Fruit fly (Drosophila melanogaster) whole organism, wandering third instar larva: ENCODE measurements around the gene Actn3.

Experiments used
- Abd-B ChIP-seq: fragments of >200 bp; optimal IDR thresholded peaks from 2 replicates; lab custom pipeline; 2017; ENCODE audit warnings: missing biosample characterization, missing genetic modification characterization
- CG9705 ChIP-seq: fragments of 200-800 bp; sonication (Bioruptor generic); optimal IDR thresholded peaks from 2 replicates; lab custom pipeline; 2018; ENCODE audit warnings: missing biosample characterization, mild to moderate bottlenecking, missing genetic modification characterization
- CrebA ChIP-seq: fragments of 200-800 bp; sonication (Bioruptor generic); optimal IDR thresholded peaks from 2 replicates; lab custom pipeline; 2016; ENCODE audit warnings: missing biosample characterization, mild to moderate bottlenecking, missing genetic modification characterization, borderline replicate concordance
- Dfd ChIP-seq: fragments of >200 bp; optimal IDR thresholded peaks from 2 replicates; lab custom pipeline; 2017; ENCODE audit warnings: missing biosample characterization, missing genetic modification characterization
- Dif ChIP-seq: fragments of 200-275, 200-300 bp; sonication (Bioruptor generic); optimal IDR thresholded peaks from 2 replicates; lab custom pipeline; 2018; ENCODE audit warnings: missing biosample characterization, missing genetic modification characterization; ENCODE audit not compliant: partially characterized antibody
- HLH106 ChIP-seq: fragments of 200-800 bp; optimal IDR thresholded peaks from 3 replicates; lab custom pipeline; 2019; ENCODE audit warnings: missing biosample characterization, mild to moderate bottlenecking, missing genetic modification characterization, moderate library complexity
- Hr78 ChIP-seq: fragments of >200 bp; optimal IDR thresholded peaks from 2 replicates; lab custom pipeline; 2017; ENCODE audit warnings: missing biosample characterization, missing genetic modification characterization
- Hr83 ChIP-seq: fragments of 200-300 bp; sonication (Bioruptor generic); optimal IDR thresholded peaks from 2 replicates; lab custom pipeline; 2016; ENCODE audit warnings: missing biosample characterization, mild to moderate bottlenecking, missing genetic modification characterization, moderate library complexity; ENCODE audit not compliant: poor library complexity, severe bottlenecking
- Jra ChIP-seq: sonication (Bioruptor generic); optimal IDR thresholded peaks from 2 replicates; lab custom pipeline; 2016; ENCODE audit warnings: missing biosample characterization, missing genetic modification characterization
- Mio ChIP-seq: sonication (Bioruptor generic); optimal IDR thresholded peaks from 2 replicates; lab custom pipeline; 2016; ENCODE audit warnings: missing biosample characterization, missing genetic modification characterization
- N ChIP-seq: fragments of >200 bp; optimal IDR thresholded peaks from 2 replicates; lab custom pipeline; 2018; ENCODE audit warnings: missing biosample characterization, missing external identifiers, missing genetic modification characterization
- Rel ChIP-seq, 2 experiments: fragments of 200-800 bp; sonication (Bioruptor generic) in 1 of 2; optimal IDR thresholded peaks; 2 replicates in 1 of 2; 3 replicates in 1 of 2; lab custom pipeline; 2016 to 2019; ENCODE audit warnings: mild to moderate bottlenecking in 2 of 2, missing biosample characterization in 2 of 2, missing genetic modification characterization in 2 of 2, moderate library complexity in 1 of 2
- Sp1 ChIP-seq: fragments of 200-800 bp; sonication (Bioruptor generic); optimal IDR thresholded peaks from 3 replicates; lab custom pipeline; 2019; ENCODE audit warnings: missing biosample characterization, mild to moderate bottlenecking, missing genetic modification characterization, moderate library complexity
- br ChIP-seq: fragments of 200-800 bp; sonication (Bioruptor generic); optimal IDR thresholded peaks from 2 replicates; lab custom pipeline; 2016; ENCODE audit warnings: missing biosample characterization, missing genetic modification characterization
- brk ChIP-seq: fragments of 200-800 bp; sonication (Bioruptor generic); optimal IDR thresholded peaks from 2 replicates; lab custom pipeline; 2016; ENCODE audit warnings: missing biosample characterization, mild to moderate bottlenecking, missing genetic modification characterization
- dl ChIP-seq, 2 experiments: fragments of 175-275, 200-275 bp in 1 of 2; fragments of 200-275 bp in 1 of 2; sonication (Bioruptor generic); optimal IDR thresholded peaks; lab custom pipeline; 2018; ENCODE audit warnings: mild to moderate bottlenecking in 2 of 2, missing biosample characterization in 2 of 2, missing genetic modification characterization in 2 of 2, moderate library complexity in 2 of 2; ENCODE audit not compliant: partially characterized antibody in 2 of 2, insufficient read depth in 1 of 2
- dmrt93B ChIP-seq: fragments of 200-800 bp; sonication (Bioruptor generic); optimal IDR thresholded peaks from 2 replicates; lab custom pipeline; 2018; ENCODE audit warnings: missing biosample characterization, mild to moderate bottlenecking, missing genetic modification characterization
- ey ChIP-seq: fragments of 200-800 bp; sonication (Bioruptor generic); optimal IDR thresholded peaks from 2 replicates; lab custom pipeline; 2016; ENCODE audit warnings: missing biosample characterization, missing genetic modification characterization
- foxo ChIP-seq, 2 experiments: fragments of 200-800 bp; sonication (Bioruptor generic); optimal IDR thresholded peaks; 2 replicates in 1 of 2; 3 replicates in 1 of 2; lab custom pipeline; 2016 to 2017; ENCODE audit warnings: missing biosample characterization in 2 of 2, missing genetic modification characterization in 2 of 2
- fru ChIP-seq: fragments of 200-800 bp; sonication (Bioruptor generic); optimal IDR thresholded peaks from 3 replicates; lab custom pipeline; 2016; ENCODE audit warnings: missing biosample characterization, mild to moderate bottlenecking, missing genetic modification characterization
- h ChIP-seq: fragments of 200-800 bp; sonication (Bioruptor generic); optimal IDR thresholded peaks from 3 replicates; lab custom pipeline; 2016; ENCODE audit warnings: missing biosample characterization, mild to moderate bottlenecking, missing genetic modification characterization
- jim ChIP-seq: fragments of 175-275, 200-325 bp; sonication (Bioruptor generic); optimal IDR thresholded peaks from 2 replicates; lab custom pipeline; 2016; ENCODE audit warnings: missing biosample characterization, mild to moderate bottlenecking, missing genetic modification characterization
- pan ChIP-seq: fragments of >200 bp; optimal IDR thresholded peaks from 2 replicates; lab custom pipeline; 2017
- psq ChIP-seq: fragments of 200-800 bp; sonication (Bioruptor generic); optimal IDR thresholded peaks from 3 replicates; lab custom pipeline; 2017; ENCODE audit warnings: missing biosample characterization, mild to moderate bottlenecking, missing genetic modification characterization, moderate library complexity
- rgr ChIP-seq: fragments of 200-800 bp; sonication (Bioruptor generic); optimal IDR thresholded peaks from 3 replicates; lab custom pipeline; 2016; ENCODE audit warnings: missing biosample characterization, mild to moderate bottlenecking, missing genetic modification characterization
- sv ChIP-seq: fragments of 200-800 bp; sonication (Bioruptor generic); optimal IDR thresholded peaks from 3 replicates; lab custom pipeline; 2016; ENCODE audit warnings: missing biosample characterization, missing genetic modification characterization
- usp ChIP-seq: fragments of >200 bp; optimal IDR thresholded peaks from 2 replicates; lab custom pipeline; 2017; ENCODE audit warnings: missing biosample characterization, missing genetic modification characterization

Gene Actn3

DNA sequence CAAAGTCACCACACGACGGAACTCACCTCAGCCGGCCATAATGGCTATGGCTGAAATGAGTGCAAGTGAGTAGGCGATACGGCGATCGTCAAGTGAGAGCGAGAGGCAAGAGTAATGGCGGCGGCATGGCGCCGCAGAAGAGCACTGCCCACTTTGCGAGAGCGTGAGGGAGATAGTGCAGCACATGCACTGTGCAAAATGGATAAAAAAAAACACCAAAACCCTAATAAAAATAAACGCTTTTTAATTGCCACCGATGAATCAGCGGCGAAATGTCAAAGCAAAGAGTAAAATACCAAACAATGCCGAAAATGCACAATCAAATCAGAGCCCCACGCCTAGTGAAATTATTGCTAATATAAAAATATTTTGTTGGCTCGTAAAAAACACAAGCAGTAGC is 28.9 kb downstream of the Actn3 start:
- peak; percentile 37 for TF ChIP-seq jim
- peak; percentile 7 for TF ChIP-seq Dif (GFP tag; lab: Kevin White, UChicago)
- no peak for TF ChIP-seq Hr78

DNA sequence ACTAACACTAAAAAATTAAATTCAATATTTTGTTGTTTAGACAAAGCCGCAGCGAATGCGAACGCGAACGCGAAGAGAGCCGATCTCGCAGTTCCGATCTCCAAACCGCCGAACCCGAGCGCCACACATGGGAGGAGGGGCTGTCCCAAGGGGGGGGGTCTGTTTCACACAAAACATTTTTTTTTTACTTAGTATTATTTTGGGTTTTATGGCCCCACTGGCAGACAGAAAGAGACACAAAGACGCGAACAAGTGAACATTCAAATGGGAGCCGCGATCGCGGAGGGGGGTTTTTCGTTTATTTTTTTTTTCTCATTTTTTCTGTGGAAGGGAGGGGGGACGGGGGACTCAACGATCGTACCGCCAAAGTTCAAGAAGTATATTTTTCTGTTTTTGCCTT is 33.3 kb downstream of the Actn3 start:
- TF ChIP-seq Dif (GFP tag; lab: Kevin White, UChicago) = no peak
- no peak for TF ChIP-seq Rel (GFP tag; optimal IDR thresholded peaks at IDR 0.05; lab: Kevin White, UChicago)
- TF ChIP-seq Rel (tag; optimal IDR thresholded peaks at IDR 0.05; lab: Kevin White, UChicago) = peak; percentile 16

DNA sequence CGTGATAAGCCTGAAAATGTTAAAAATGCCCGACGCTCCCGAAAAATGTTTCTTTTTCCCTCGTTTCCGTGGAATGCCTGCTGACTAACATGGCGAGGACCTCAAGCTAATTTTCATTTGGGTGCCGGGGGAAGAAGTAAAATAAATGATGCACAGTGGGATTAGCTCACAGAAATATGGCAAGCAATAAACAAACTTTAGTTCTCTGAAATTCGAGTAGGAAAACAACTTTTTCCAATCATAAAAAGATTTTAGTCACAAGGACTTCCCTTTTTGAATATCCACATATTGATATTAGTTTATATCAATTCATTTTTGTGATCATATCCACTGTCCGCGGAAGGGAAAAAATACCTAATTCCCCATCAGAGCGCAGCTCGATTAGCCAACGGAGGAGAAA is 36.3 kb downstream of the Actn3 start:
- no peak for TF ChIP-seq Dfd (GFP tag; lab: Kevin White, UChicago)
- TF ChIP-seq foxo (GFP tag; optimal IDR thresholded peaks at IDR 0.05; lab: Kevin White, UChicago) = peak in 1 of 2 experiments; percentile 2

DNA sequence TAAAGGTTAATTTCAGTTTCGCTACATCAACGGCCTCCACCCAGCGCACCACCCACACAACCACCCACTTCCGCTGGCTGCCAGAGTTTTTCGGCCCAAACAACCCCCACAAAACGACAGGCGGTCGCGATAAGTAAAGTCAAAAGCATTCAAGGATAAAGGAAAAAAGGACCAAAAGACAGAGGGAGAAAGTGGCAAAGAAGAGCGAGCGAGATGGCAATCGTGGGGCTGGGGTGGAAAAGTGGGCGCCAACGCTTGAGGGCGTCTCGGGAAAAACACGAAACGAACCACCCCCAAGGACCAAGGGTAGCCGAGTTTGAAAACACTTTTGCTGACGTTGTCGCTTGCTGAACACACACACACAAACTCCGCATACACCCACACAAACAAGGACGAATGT is 37.1 kb downstream of the Actn3 start:
- no peak for TF ChIP-seq ey (GFP tag; lab: Kevin White, UChicago)
- no peak for TF ChIP-seq Jra (GFP tag; lab: Kevin White, UChicago)
- no peak for TF ChIP-seq rgr (GFP tag; lab: Kevin White, UChicago)
- no peak for TF ChIP-seq sv (GFP tag; lab: Kevin White, UChicago)
- TF ChIP-seq psq (GFP tag; lab: Kevin White, UChicago) = no peak
- TF ChIP-seq brk (GFP tag; lab: Kevin White, UChicago) = no peak
- no peak for TF ChIP-seq pan
- TF ChIP-seq Mio = no peak
- TF ChIP-seq Abd-B (GFP tag; lab: Kevin White, UChicago) = no peak
- no peak for TF ChIP-seq h
- no peak for TF ChIP-seq CG9705 (GFP tag; lab: Kevin White, UChicago)
- no peak for TF ChIP-seq CrebA

DNA sequence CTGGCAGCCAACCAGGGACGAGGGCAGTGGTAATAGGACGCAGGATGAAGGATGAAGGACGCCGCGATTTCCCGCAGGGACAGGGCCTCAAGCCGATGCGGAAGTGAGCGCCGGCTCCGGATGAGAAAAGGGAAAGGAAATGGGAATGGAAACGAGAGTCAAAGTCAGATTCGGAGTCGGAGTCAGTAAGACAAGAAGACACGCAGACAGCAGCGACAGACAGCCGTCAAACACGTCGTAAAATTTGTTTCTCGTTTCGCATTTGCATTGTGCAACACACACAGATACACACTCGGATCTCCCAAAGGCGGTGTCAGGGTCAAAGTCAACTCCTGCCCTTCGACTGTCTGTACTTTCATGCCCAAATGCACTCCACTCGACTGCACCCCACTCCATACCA is 41.3 kb downstream of the Actn3 start:
- TF ChIP-seq fru (GFP tag; lab: Kevin White, UChicago) (no peak), foxo (GFP tag; optimal IDR thresholded peaks at IDR 0.05; lab: Kevin White, UChicago) (no peak), N (GFP tag; lab: Kevin White, UChicago) (no peak), usp (GFP tag; lab: Kevin White, UChicago) (no peak), br (GFP tag; lab: Kevin White, UChicago) (no peak), Sp1 (GFP tag; lab: Kevin White, UChicago) (no peak), Rel (GFP tag; optimal IDR thresholded peaks at IDR 0.05; lab: Kevin White, UChicago) (no peak), Rel (tag; optimal IDR thresholded peaks at IDR 0.05; lab: Kevin White, UChicago) (no peak), HLH106 (tag; lab: Kevin White, UChicago) (no peak)

- TF ChIP-seq Abd-B (GFP tag; lab: Kevin White, UChicago) = peak; percentile 68
- peak; percentile 8 for TF ChIP-seq Hr83 (GFP tag; lab: Kevin White, UChicago)
- peak; percentile 77 for TF ChIP-seq N (GFP tag; lab: Kevin White, UChicago)
- TF ChIP-seq brk (GFP tag; lab: Kevin White, UChicago) = no peak
- TF ChIP-seq dmrt93B (GFP tag; lab: Kevin White, UChicago) = no peak
- no peak for TF ChIP-seq Hr78
- peak in 1 of 2 experiments; percentile 36 for TF ChIP-seq dl (GFP tag; optimal IDR thresholded peaks at IDR 0.05; lab: Kevin White, UChicago; ENCODE audit: insufficient read depth in 1 of 2, partially characterized antibody in 2 of 2)
- TF ChIP-seq Dif (GFP tag; lab: Kevin White, UChicago) = peak; percentile 59
Measured at dm6 chr3R:16934154-16934992, 43.2 kb downstream of the Actn3 start.
